Fruit fly (Drosophila melanogaster) whole organism, embryonic: ENCODE measurements around the gene Prosbeta6.

Experiments
- Antp ChIP-seq: fragments of 200-800 bp; sonication (Bioruptor generic); optimal IDR thresholded peaks from 3 replicates; lab custom pipeline; 2016; ENCODE audit warnings: missing biosample characterization, missing genetic modification characterization
- Atf3 ChIP-seq: fragments of 200-800 bp; sonication (Bioruptor generic); optimal IDR thresholded peaks from 3 replicates; lab custom pipeline; 2016; ENCODE audit warnings: missing biosample characterization, missing genetic modification characterization
- BtbVII ChIP-seq: fragments of 200-800 bp; sonication (Bioruptor generic); optimal IDR thresholded peaks from 3 replicates; lab custom pipeline; 2017; ENCODE audit warnings: missing biosample characterization, mild to moderate bottlenecking, missing genetic modification characterization
- CG10209 ChIP-seq: fragments of 200-800 bp; sonication (Bioruptor generic); optimal IDR thresholded peaks from 3 replicates; lab custom pipeline; 2017; ENCODE audit warnings: missing biosample characterization, mild to moderate bottlenecking, missing genetic modification characterization, missing genetic modification reagents
- CG10654 ChIP-seq: fragments of 200-800 bp; sonication (Bioruptor generic); optimal IDR thresholded peaks from 2 replicates; lab custom pipeline; 2016; ENCODE audit warnings: missing biosample characterization, missing genetic modification characterization
- CG11093 ChIP-seq: fragments of 200-800 bp; sonication (Bioruptor generic); IDR thresholded peaks from 3 replicates; pipeline ENCODE4 v1.3.6; 2022; ENCODE audit warnings: missing biosample characterization, missing genetic modification characterization
- CG11560 ChIP-seq: fragments of 200-800 bp; sonication (Bioruptor generic); IDR thresholded peaks from 3 replicates; pipeline ENCODE4 v1.3.6; 2022; ENCODE audit warnings: missing biosample characterization, missing genetic modification characterization
- CG1233 ChIP-seq: fragments of 200-800 bp; sonication (Bioruptor generic); optimal IDR thresholded peaks from 4 replicates; lab custom pipeline; 2018; ENCODE audit warnings: missing biosample characterization, mild to moderate bottlenecking, missing genetic modification characterization
- CG12769 ChIP-seq: fragments of 200-800 bp; sonication (Bioruptor generic); optimal IDR thresholded peaks from 2 replicates; lab custom pipeline; 2019; ENCODE audit warnings: missing biosample characterization, mild to moderate bottlenecking, missing genetic modification characterization, moderate library complexity
- CG13296 ChIP-seq: fragments of 200-800 bp; sonication (Bioruptor generic); optimal IDR thresholded peaks from 3 replicates; lab custom pipeline; 2018; ENCODE audit warnings: missing biosample characterization, mild to moderate bottlenecking, missing genetic modification characterization
- CG15011 ChIP-seq: fragments of 200-800 bp; sonication (Bioruptor generic); optimal IDR thresholded peaks from 3 replicates; lab custom pipeline; 2018; ENCODE audit warnings: missing biosample characterization, mild to moderate bottlenecking, missing genetic modification characterization
- CG15514 ChIP-seq: fragments of 200-800 bp; sonication (Bioruptor generic); optimal IDR thresholded peaks from 3 replicates; lab custom pipeline; 2017; ENCODE audit warnings: missing biosample characterization, missing genetic modification characterization, mild to moderate bottlenecking, moderate library complexity, missing genetic modification reagents
- CG1647 ChIP-seq: fragments of 200-800 bp; sonication (Bioruptor generic); optimal IDR thresholded peaks from 3 replicates; lab custom pipeline; 2016; ENCODE audit warnings: missing biosample characterization, missing genetic modification characterization
- CG17328 ChIP-seq: fragments of 200-800 bp; sonication (Bioruptor generic); IDR thresholded peaks from 2 replicates; pipeline ENCODE4 v1.3.6; 2022; ENCODE audit warnings: missing biosample characterization, missing genetic modification characterization
- CG17802 ChIP-seq: fragments of 200-800 bp; sonication (Bioruptor generic); optimal IDR thresholded peaks from 2 replicates; lab custom pipeline; 2018; ENCODE audit warnings: missing biosample characterization, mild to moderate bottlenecking, missing genetic modification characterization, moderate library complexity
- CG18476 ChIP-seq: fragments of 200-800 bp; sonication (Bioruptor generic); optimal IDR thresholded peaks from 2 replicates; lab custom pipeline; 2016; ENCODE audit warnings: missing biosample characterization, mild to moderate bottlenecking, missing genetic modification characterization
- CG31224 ChIP-seq: fragments of 200-800 bp; sonication (Bioruptor generic); IDR thresholded peaks from 2 replicates; pipeline ENCODE4 v1.3.6; 2022; ENCODE audit warnings: missing biosample characterization, missing genetic modification characterization
- CG31441 ChIP-seq: fragments of 200-800 bp; sonication (Bioruptor generic); IDR thresholded peaks from 2 replicates; pipeline ENCODE4 v1.3.6; 2022; ENCODE audit warnings: missing biosample characterization, missing genetic modification characterization
- CG3726 ChIP-seq: fragments of 200-800 bp; sonication (Bioruptor generic); IDR thresholded peaks from 3 replicates; pipeline ENCODE4, ENCODE4 v1.3.6; 2022; ENCODE audit warnings: missing biosample characterization, missing genetic modification characterization
- CG5245 ChIP-seq: fragments of 200-800 bp; sonication (Bioruptor generic); optimal IDR thresholded peaks from 3 replicates; lab custom pipeline; 2016; ENCODE audit warnings: missing biosample characterization, missing genetic modification characterization
- CG6765 ChIP-seq: fragments of 200-800 bp; sonication (Bioruptor generic); optimal IDR thresholded peaks from 3 replicates; lab custom pipeline; 2017; ENCODE audit warnings: missing biosample characterization, mild to moderate bottlenecking, missing genetic modification characterization
- CG6791 ChIP-seq: fragments of 200-800 bp; sonication (Bioruptor generic); IDR thresholded peaks from 3 replicates; pipeline ENCODE4 v1.3.6; 2022; ENCODE audit warnings: missing biosample characterization, missing genetic modification characterization; ENCODE audit not compliant: partially characterized antibody
- CG6854 ChIP-seq: fragments of 200-800 bp; sonication (Bioruptor generic); optimal IDR thresholded peaks from 3 replicates; lab custom pipeline; 2017; ENCODE audit warnings: missing biosample characterization, mild to moderate bottlenecking, missing genetic modification characterization
- CG7271 ChIP-seq: fragments of 200-800 bp; sonication (Bioruptor generic); optimal IDR thresholded peaks from 2 replicates; lab custom pipeline; 2018; ENCODE audit warnings: missing biosample characterization, mild to moderate bottlenecking, missing genetic modification characterization, moderate library complexity
- CG7963 ChIP-seq: fragments of 200-800 bp; sonication (Bioruptor generic); IDR thresholded peaks from 3 replicates; pipeline ENCODE4 v1.3.6; 2022; ENCODE audit warnings: missing biosample characterization, missing genetic modification characterization; ENCODE audit not compliant: partially characterized antibody
- D ChIP-seq, 2 experiments: fragments of 200-800 bp in 1 of 2; fragments of >200 bp in 1 of 2; sonication (Bioruptor generic) in 1 of 2; optimal IDR thresholded peaks; 2 replicates in 1 of 2; 3 replicates in 1 of 2; lab custom pipeline; 2017; ENCODE audit warnings: mild to moderate bottlenecking in 1 of 2, missing biosample characterization in 1 of 2, missing genetic modification characterization in 1 of 2, missing genetic modification reagents in 1 of 2
- HmgZ ChIP-seq: fragments of 200-800 bp; sonication (Bioruptor generic); optimal IDR thresholded peaks from 2 replicates; lab custom pipeline; 2018; ENCODE audit warnings: missing biosample characterization, mild to moderate bottlenecking, missing genetic modification characterization
- Hr78 ChIP-seq, 2 experiments: fragments of 200-800 bp in 1 of 2; fragments of >200 bp in 1 of 2; sonication (Bioruptor generic) in 1 of 2; optimal IDR thresholded peaks; 2 replicates each; lab custom pipeline; 2017 to 2019; ENCODE audit warnings: missing biosample characterization in 2 of 2, missing genetic modification characterization in 2 of 2, mild to moderate bottlenecking in 1 of 2, moderate library complexity in 1 of 2
- Six4 ChIP-seq: fragments of 200-800 bp; sonication (Bioruptor generic); optimal IDR thresholded peaks from 2 replicates; lab custom pipeline; 2016; ENCODE audit warnings: missing biosample characterization, missing genetic modification characterization
- cg ChIP-seq: fragments of 200-800 bp; sonication (Bioruptor generic); optimal IDR thresholded peaks from 3 replicates; lab custom pipeline; 2019; ENCODE audit warnings: missing biosample characterization, mild to moderate bottlenecking, missing genetic modification characterization, moderate library complexity
- disco-r ChIP-seq: fragments of 200-800 bp; sonication (Bioruptor generic); optimal IDR thresholded peaks from 2 replicates; lab custom pipeline; 2016; ENCODE audit warnings: missing biosample characterization, missing genetic modification characterization
- dmrt11E ChIP-seq: fragments of 200-800 bp; sonication (Bioruptor generic); optimal IDR thresholded peaks from 3 replicates; lab custom pipeline; 2018; ENCODE audit warnings: missing biosample characterization, mild to moderate bottlenecking, missing genetic modification characterization, moderate library complexity
- ewg ChIP-seq: fragments of 200-800 bp; sonication (Bioruptor generic); optimal IDR thresholded peaks from 3 replicates; lab custom pipeline; 2017; ENCODE audit warnings: mild to moderate bottlenecking, missing biosample characterization, missing genetic modification reagents, missing genetic modification characterization
- eyg ChIP-seq: fragments of 200-800 bp; sonication (Bioruptor generic); optimal IDR thresholded peaks from 3 replicates; lab custom pipeline; 2016; ENCODE audit warnings: missing biosample characterization, missing genetic modification characterization
- ftz-f1 ChIP-seq: fragments of 200-800 bp; sonication (Bioruptor generic); optimal IDR thresholded peaks from 2 replicates; lab custom pipeline; 2016; ENCODE audit warnings: missing biosample characterization, missing genetic modification characterization
- gce ChIP-seq: fragments of 200-800 bp; sonication (Bioruptor generic); IDR thresholded peaks from 3 replicates; pipeline ENCODE4 v1.3.6; 2022; ENCODE audit warnings: missing biosample characterization, missing genetic modification characterization
- gt ChIP-seq: fragments of 200-800 bp; sonication (Bioruptor generic); IDR thresholded peaks from 2 replicates; pipeline ENCODE4 v1.3.6; 2022; ENCODE audit warnings: missing biosample characterization, missing genetic modification characterization
- knrl ChIP-seq: fragments of 200-800 bp; sonication (Bioruptor generic); IDR thresholded peaks from 3 replicates; pipeline ENCODE4 v1.3.6; 2022; ENCODE audit warnings: missing biosample characterization, missing genetic modification characterization; ENCODE audit not compliant: partially characterized antibody
- pita ChIP-seq: fragments of 200-800 bp; sonication (Bioruptor generic); optimal IDR thresholded peaks from 2 replicates; lab custom pipeline; 2017; ENCODE audit warnings: missing biosample characterization, mild to moderate bottlenecking, missing genetic modification characterization
- psq ChIP-seq: fragments of 200-800 bp; sonication (Bioruptor generic); optimal IDR thresholded peaks from 2 replicates; lab custom pipeline; 2017; ENCODE audit warnings: missing biosample characterization, missing genetic modification characterization
- ranshi ChIP-seq: fragments of 200-800 bp; sonication (Bioruptor generic); IDR thresholded peaks from 2 replicates; pipeline ENCODE4 v1.3.6; 2022; ENCODE audit warnings: missing biosample characterization, missing genetic modification characterization
- repo ChIP-seq: fragments of 200-800 bp; sonication (Bioruptor generic); optimal IDR thresholded peaks from 2 replicates; lab custom pipeline; 2016; ENCODE audit warnings: missing biosample characterization, missing genetic modification characterization
- ro ChIP-seq: fragments of 200-800 bp; sonication (Bioruptor generic); IDR thresholded peaks from 2 replicates; pipeline ENCODE4 v1.3.6; 2022; ENCODE audit warnings: missing biosample characterization, missing genetic modification characterization
- row ChIP-seq: fragments of 200-800 bp; sonication (Bioruptor generic); IDR thresholded peaks from 3 replicates; pipeline ENCODE4 v1.3.6; 2022; ENCODE audit warnings: missing biosample characterization, missing genetic modification characterization
- schlank ChIP-seq: fragments of 200-800 bp; sonication (Bioruptor generic); optimal IDR thresholded peaks from 2 replicates; lab custom pipeline; 2018; ENCODE audit warnings: missing biosample characterization, mild to moderate bottlenecking, missing genetic modification characterization
- sim ChIP-seq: fragments of 200-800 bp; sonication (Bioruptor generic); IDR thresholded peaks from 2 replicates; pipeline ENCODE4 v1.3.6; 2022; ENCODE audit warnings: missing biosample characterization, missing genetic modification characterization
- slbo ChIP-seq: fragments of 200-800 bp; sonication (Bioruptor generic); IDR thresholded peaks from 2 replicates; pipeline ENCODE4 v1.3.6; 2022; ENCODE audit warnings: missing biosample characterization, missing genetic modification characterization
- tx ChIP-seq: fragments of 200-800 bp; sonication (Bioruptor generic); optimal IDR thresholded peaks from 2 replicates; lab custom pipeline; 2016; ENCODE audit warnings: missing biosample characterization, missing genetic modification characterization
- wdn ChIP-seq: fragments of 200-800 bp; sonication (Bioruptor generic); IDR thresholded peaks from 2 replicates; pipeline ENCODE4 v1.3.6; 2022; ENCODE audit warnings: missing biosample characterization, missing genetic modification characterization
- yki ChIP-seq: fragments of >200 bp; optimal IDR thresholded peaks from 3 replicates; lab custom pipeline; 2018

Gene Prosbeta6

DNA sequence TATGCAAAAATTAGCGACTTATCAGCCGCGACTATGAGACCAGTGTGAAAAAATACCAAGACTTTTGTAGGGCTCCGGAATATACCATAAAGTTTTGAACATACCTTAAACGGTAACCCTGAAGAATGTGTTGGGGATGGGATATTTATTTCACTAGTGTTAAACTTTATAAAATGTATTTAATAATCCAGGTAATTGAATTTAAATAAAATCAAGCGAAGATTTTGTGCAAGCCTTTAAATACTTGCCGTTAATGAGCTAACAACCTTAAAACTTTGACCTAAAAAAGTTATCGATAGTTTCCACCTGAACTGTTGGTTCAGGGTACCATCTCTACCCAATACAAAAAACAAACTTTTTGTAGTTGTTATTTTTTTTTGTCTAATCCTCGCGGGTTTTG lies 1.9 kb upstream of the Prosbeta6 start, which contains the start of gene CG4101 (continued):
- TF ChIP-seq CG6854 (GFP tag; lab: Kevin White, UChicago) (peak; percentile 30), cg (GFP tag; lab: Kevin White, UChicago) (no peak), CG7271 (tag; lab: Kevin White, UChicago) (peak; percentile 67), disco-r (GFP tag; lab: Kevin White, UChicago) (peak; percentile 58), dmrt11E (tag; lab: Kevin White, UChicago) (peak; percentile 71), Six4 (GFP tag; lab: Kevin White, UChicago) (peak; percentile 68), CG31224 (GFP tag; lab: Robert Waterston, UW) (peak; percentile 68), CG11093 (GFP tag; lab: Robert Waterston, UW) (peak; percentile 68; the same call in 2 of the 3 replicates), CG15011 (GFP tag; lab: Kevin White, UChicago) (peak; percentile 54), CG1233 (peak; percentile 60), CG12769 (tag; lab: Kevin White, UChicago) (peak; percentile 75), pita (GFP tag; lab: Kevin White, UChicago) (no peak), knrl (GFP tag; lab: Robert Waterston, UW) (peak; percentile 80), Antp (GFP tag; lab: Kevin White, UChicago) (peak; percentile 68), Atf3 (peak; percentile 45), ftz-f1 (GFP tag; lab: Kevin White, UChicago) (peak; percentile 38), row (GFP tag; lab: Robert Waterston, UW) (peak; percentile 94), ranshi (GFP tag; lab: Robert Waterston, UW) (peak; percentile 71; the same call in 1 of the 2 replicates), repo (peak; percentile 30), sim (GFP tag; lab: Robert Waterston, UW) (no peak), D (optimal IDR thresholded peaks at IDR 0.05; lab: Kevin White, UChicago) (no peak), D (GFP tag; optimal IDR thresholded peaks at IDR 0.05; lab: Kevin White, UChicago) (peak; percentile 39), CG5245 (GFP tag; lab: Kevin White, UChicago) (peak; percentile 55), CG6765 (peak; percentile 54), CG1647 (GFP tag; lab: Kevin White, UChicago) (peak; percentile 55), wdn (peak; percentile 58; the same call in 1 of the 2 replicates), CG10209 (GFP tag; lab: Kevin White, UChicago) (peak; percentile 74), CG7963 (no peak), CG17802 (peak; percentile 50), tx (peak; percentile 70), CG31441 (peak; percentile 65), gt (no peak), psq (GFP tag; lab: Kevin White, UChicago) (peak; percentile 47), ro (0 out of 2 replicates have a peak, but pooled peaks have one; percentile 28), eyg (peak; percentile 11), CG17328 (GFP tag; lab: Robert Waterston, UW) (peak; percentile 69), yki (lab: Kevin White, UChicago) (no peak), CG11560 (tag; lab: Robert Waterston, UW) (0 out of 3 replicates have a peak, but pooled peaks have one; percentile 48), CG10654 (peak; percentile 77), CG3726 (GFP tag; lab: Robert Waterston, UW) (no peak), HmgZ (tag; lab: Kevin White, UChicago) (peak; percentile 86), BtbVII (peak; percentile 51), schlank (peak; percentile 48), CG15514 (GFP tag; lab: Kevin White, UChicago) (peak; percentile 85), ewg (GFP tag; lab: Kevin White, UChicago) (peak; percentile 49), CG13296 (GFP tag; lab: Kevin White, UChicago) (peak; percentile 77), CG18476 (GFP tag; lab: Kevin White, UChicago) (peak; percentile 72), slbo (GFP tag; lab: Robert Waterston, UW) (peak; percentile 89), Hr78 (GFP tag; optimal IDR thresholded peaks at IDR 0.05; lab: Kevin White, UChicago) (no peak), CG6791 (GFP tag; lab: Robert Waterston, UW) (peak; percentile 52; the same call in 1 of the 3 replicates), gce (GFP tag; lab: Robert Waterston, UW) (peak; percentile 43; the same call in 1 of the 3 replicates)
